Fruit fly (Drosophila melanogaster) S2 (cell line): ENCODE measurements around the gene Gcat.

ENCODE experiments used
- CG8478 ChIP-seq: fragments of >200 bp; optimal IDR thresholded peaks from 2 replicates; lab custom pipeline; 2018
- CTCF ChIP-seq, 2 experiments: fragments of >200 bp; optimal IDR thresholded peaks; 2 replicates each; lab custom pipeline; 2018

DNA sequence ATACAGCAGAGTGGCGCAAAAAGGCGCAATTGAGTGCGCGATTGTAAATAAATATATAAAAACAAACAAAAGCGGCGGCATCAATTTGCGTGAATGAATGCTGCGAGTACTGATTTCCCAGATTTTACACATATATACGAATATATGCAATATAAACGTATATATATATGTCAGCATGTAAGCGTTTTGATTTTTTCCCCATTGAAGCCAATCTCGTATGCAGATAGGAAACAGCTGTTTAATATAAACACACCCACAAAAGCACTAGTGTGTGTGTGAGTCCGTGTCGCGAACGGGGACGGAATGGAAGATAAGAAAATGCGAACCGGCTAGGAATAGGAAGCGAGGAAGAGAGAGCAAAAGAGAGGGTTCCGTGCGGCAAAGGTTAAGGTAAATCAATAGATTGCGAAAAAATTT is 11.7 kb downstream of the Gcat start:
- TF ChIP-seq CTCF (optimal IDR thresholded peaks at IDR 0.05; lab: Kevin White, UChicago): no peak
- TF ChIP-seq CG8478 (lab: Kevin White, UChicago): no peak
